Fruit fly (Drosophila melanogaster) whole organism, pupa: ENCODE results near the gene Pect.
A peak's percentile ranks its signal among the peaks of the same experiment; 100 is the strongest.

Source experiments
- CG10348 ChIP-seq: fragments of 200-800 bp; sonication (Bioruptor generic); IDR thresholded peaks from 2 replicates; pipeline ENCODE4 v1.3.6; 2022; ENCODE audit warnings: missing biosample characterization, missing genetic modification characterization
- CG12605 ChIP-seq: fragments of 200-800 bp; sonication (Bioruptor generic); IDR thresholded peaks from 2 replicates; pipeline ENCODE4 v1.3.6; 2022; ENCODE audit warnings: missing biosample characterization, missing genetic modification characterization
- CG13204 ChIP-seq: fragments of 200-800 bp; sonication (Bioruptor generic); optimal IDR thresholded peaks from 2 replicates; lab custom pipeline; 2018; ENCODE audit warnings: missing biosample characterization, mild to moderate bottlenecking, missing genetic modification characterization, moderate library complexity
- CG14655 ChIP-seq: fragments of 200-800 bp; sonication (Bioruptor generic); optimal IDR thresholded peaks from 3 replicates; lab custom pipeline; 2017; ENCODE audit warnings: mild to moderate bottlenecking, missing biosample characterization, missing genetic modification reagents, missing genetic modification characterization
- CG15710 ChIP-seq: fragments of 200-800 bp; sonication (Bioruptor generic); optimal IDR thresholded peaks from 2 replicates; lab custom pipeline; 2018; ENCODE audit warnings: missing biosample characterization, mild to moderate bottlenecking, missing genetic modification characterization, moderate library complexity
- CG17806 ChIP-seq: fragments of 200-800 bp; sonication (Bioruptor generic); optimal IDR thresholded peaks from 2 replicates; lab custom pipeline; 2018; ENCODE audit warnings: missing biosample characterization, mild to moderate bottlenecking, missing genetic modification characterization, moderate library complexity
- CG32121 ChIP-seq: fragments of 200-800 bp; sonication (Bioruptor generic); IDR thresholded peaks from 2 replicates; pipeline ENCODE4 v1.3.6; 2022; ENCODE audit warnings: missing biosample characterization, missing genetic modification characterization
- CG34367 ChIP-seq: fragments of 200-800 bp; sonication (Bioruptor generic); optimal IDR thresholded peaks from 2 replicates; lab custom pipeline; 2018; ENCODE audit warnings: missing biosample characterization, mild to moderate bottlenecking, missing genetic modification characterization
- CG4496 ChIP-seq: fragments of 200-800 bp; sonication (Bioruptor generic); IDR thresholded peaks from 3 replicates; pipeline ENCODE4 v1.3.6; 2022; ENCODE audit warnings: missing biosample characterization, missing genetic modification characterization
- CG8159 ChIP-seq: fragments of 200-800 bp; sonication (Bioruptor generic); optimal IDR thresholded peaks from 3 replicates; lab custom pipeline; 2018; ENCODE audit warnings: missing biosample characterization, mild to moderate bottlenecking, missing genetic modification characterization, moderate library complexity
- CG8301 ChIP-seq: fragments of 200-800 bp; sonication (Bioruptor generic); optimal IDR thresholded peaks from 2 replicates; lab custom pipeline; 2018; ENCODE audit warnings: missing biosample characterization, mild to moderate bottlenecking, missing genetic modification characterization
- CG9948 ChIP-seq: fragments of 200-800 bp; sonication (Bioruptor generic); optimal IDR thresholded peaks from 2 replicates; lab custom pipeline; 2018; ENCODE audit warnings: missing biosample characterization, mild to moderate bottlenecking, missing genetic modification characterization, moderate library complexity
- D1 ChIP-seq: fragments of 200-800 bp; sonication (Bioruptor generic); optimal IDR thresholded peaks from 2 replicates; lab custom pipeline; 2018; ENCODE audit warnings: missing biosample characterization, mild to moderate bottlenecking, missing genetic modification characterization, moderate library complexity
- EcR ChIP-seq: fragments of 200-800 bp; sonication (Bioruptor generic); optimal IDR thresholded peaks from 3 replicates; lab custom pipeline; 2019; ENCODE audit warnings: missing biosample characterization, missing genetic modification characterization, mild to moderate bottlenecking, moderate library complexity, missing genetic modification reagents
- Ets98B ChIP-seq: fragments of 200-800 bp; sonication (Bioruptor generic); IDR thresholded peaks from 2 replicates; pipeline ENCODE4 v1.3.6; 2022; ENCODE audit warnings: missing biosample characterization, missing genetic modification characterization
- Pif1A ChIP-seq: fragments of 200-800 bp; sonication (Bioruptor generic); optimal IDR thresholded peaks from 3 replicates; lab custom pipeline; 2016; ENCODE audit warnings: missing biosample characterization, missing genetic modification characterization
- Pif1B ChIP-seq: fragments of 200-800 bp; sonication (Bioruptor generic); optimal IDR thresholded peaks from 3 replicates; lab custom pipeline; 2016; ENCODE audit warnings: missing biosample characterization, missing genetic modification characterization
- Snoo ChIP-seq: fragments of 200-800 bp; sonication (Bioruptor generic); optimal IDR thresholded peaks from 3 replicates; lab custom pipeline; 2017; ENCODE audit warnings: missing biosample characterization, mild to moderate bottlenecking, missing genetic modification characterization, inconsistent platforms
- fd96Ca ChIP-seq: fragments of 200-800 bp; sonication (Bioruptor generic); IDR thresholded peaks from 3 replicates; pipeline ENCODE4 v1.3.6; 2022; ENCODE audit warnings: missing biosample characterization, missing genetic modification characterization
- gl ChIP-seq: fragments of 200-800 bp; sonication (Bioruptor generic); optimal IDR thresholded peaks from 2 replicates; lab custom pipeline; 2018; ENCODE audit warnings: missing biosample characterization, mild to moderate bottlenecking, missing genetic modification characterization
- rn ChIP-seq: fragments of 200-800 bp; sonication (Bioruptor generic); IDR thresholded peaks from 2 replicates; pipeline ENCODE4 v1.3.6; 2022; ENCODE audit warnings: missing biosample characterization, missing genetic modification characterization

Gene Pect

dm6 chr2L:13164994-13165801 lies 38.4 kb upstream of the Pect start, which contains the start of gene Sirt1:
Gene Sirt1, plus strand, starts transcription at chr2L:13165564.
- TF ChIP-seq CG32121 (GFP tag; lab: Robert Waterston, UW), result 0 out of 2 replicates have a peak, but pooled peaks have one; percentile 13
- TF ChIP-seq Snoo, result peak; percentile 82
- TF ChIP-seq CG9948, result peak; percentile 88
- no peak for TF ChIP-seq Pif1B (GFP tag; lab: Kevin White, UChicago)
- TF ChIP-seq gl (tag; lab: Kevin White, UChicago), result peak; percentile 29
- TF ChIP-seq CG12605, result no peak
- no peak for TF ChIP-seq CG10348 (GFP tag; lab: Robert Waterston, UW)
- peak; percentile 80 for TF ChIP-seq CG34367 (tag; lab: Kevin White, UChicago)
- peak; percentile 29 for TF ChIP-seq EcR (GFP tag; lab: Kevin White, UChicago)
- 0 out of 2 replicates have a peak, but pooled peaks have one; percentile 32 for TF ChIP-seq rn (GFP tag; lab: Robert Waterston, UW)
- TF ChIP-seq CG8159 (tag; lab: Kevin White, UChicago), result peak; percentile 91
- TF ChIP-seq CG14655 (GFP tag; lab: Kevin White, UChicago), result no peak
- TF ChIP-seq Ets98B, result peak; percentile 37; the same call in 1 of the 2 replicates
- TF ChIP-seq CG13204, result peak; percentile 23
- peak; percentile 78 for TF ChIP-seq CG17806 (tag; lab: Kevin White, UChicago)
- TF ChIP-seq CG15710 (tag; lab: Kevin White, UChicago), result peak; percentile 87
- TF ChIP-seq Pif1A (GFP tag; lab: Kevin White, UChicago), result peak; percentile 44
- TF ChIP-seq D1 (tag; lab: Kevin White, UChicago), result no peak
- 0 out of 3 replicates have a peak, but pooled peaks have one; percentile 45 for TF ChIP-seq fd96Ca
- TF ChIP-seq CG4496 (GFP tag; lab: Robert Waterston, UW), result peak; percentile 63
- TF ChIP-seq CG8301 (tag; lab: Kevin White, UChicago), result peak; percentile 81

- TF ChIP-seq CG12605 (peak; percentile 17; the same call in 1 of the 2 replicates), CG15710 (tag; lab: Kevin White, UChicago) (no peak), CG14655 (GFP tag; lab: Kevin White, UChicago) (no peak), Pif1A (GFP tag; lab: Kevin White, UChicago) (no peak)
These were observed 37.7 kb upstream of the Pect start, which contains the start of gene DnaJ-H for dm6 chr2L:13165802-13166347. Gene DnaJ-H, minus strand, starts transcription at chr2L:13166072.

- no peak for TF ChIP-seq CG32121 (GFP tag; lab: Robert Waterston, UW)
- TF ChIP-seq Pif1A (GFP tag; lab: Kevin White, UChicago), result no peak
- no peak for TF ChIP-seq CG12605
- no peak for TF ChIP-seq CG8159 (tag; lab: Kevin White, UChicago)
- TF ChIP-seq CG15710 (tag; lab: Kevin White, UChicago), result no peak
- no peak for TF ChIP-seq Ets98B
- TF ChIP-seq CG4496 (GFP tag; lab: Robert Waterston, UW), result no peak
- TF ChIP-seq CG13204, result no peak
- TF ChIP-seq gl (tag; lab: Kevin White, UChicago), result no peak
- no peak for TF ChIP-seq CG14655 (GFP tag; lab: Kevin White, UChicago)
- no peak for TF ChIP-seq Snoo
- no peak for TF ChIP-seq CG10348 (GFP tag; lab: Robert Waterston, UW)
- no peak for TF ChIP-seq CG34367 (tag; lab: Kevin White, UChicago)
- no peak for TF ChIP-seq rn (GFP tag; lab: Robert Waterston, UW)
- TF ChIP-seq Pif1B (GFP tag; lab: Kevin White, UChicago), result no peak
- TF ChIP-seq CG8301 (tag; lab: Kevin White, UChicago), result no peak
- no peak for TF ChIP-seq EcR (GFP tag; lab: Kevin White, UChicago)
- TF ChIP-seq fd96Ca, result no peak
- TF ChIP-seq D1 (tag; lab: Kevin White, UChicago), result no peak
These were observed 27.4 kb upstream of the Pect start, which contains the start of gene CG43925 for dm6 chr2L:13176123-13176522. Gene CG43925, plus strand, starts transcription at chr2L:13176423.

dm6 chr2L:13176701-13177249 lies 26.8 kb upstream of the Pect start, which contains the start of the genes Sfmbt and CG5439:
Gene Sfmbt, minus strand, starts transcription at chr2L:13176785.
Gene CG5439, plus strand, starts transcription at chr2L:13177150.
- TF ChIP-seq D1 (tag; lab: Kevin White, UChicago) (no peak), CG12605 (no peak), CG15710 (tag; lab: Kevin White, UChicago) (peak; percentile 68), CG4496 (GFP tag; lab: Robert Waterston, UW) (peak; percentile 43; the same call in 1 of the 3 replicates), CG8301 (tag; lab: Kevin White, UChicago) (no peak), CG9948 (peak; percentile 51), Ets98B (no peak), CG17806 (tag; lab: Kevin White, UChicago) (peak; percentile 53), CG14655 (GFP tag; lab: Kevin White, UChicago) (no peak), EcR (GFP tag; lab: Kevin White, UChicago) (no peak), CG34367 (tag; lab: Kevin White, UChicago) (peak; percentile 8), CG8159 (tag; lab: Kevin White, UChicago) (peak; percentile 62), Pif1A (GFP tag; lab: Kevin White, UChicago) (no peak), rn (GFP tag; lab: Robert Waterston, UW) (peak; percentile 39), gl (tag; lab: Kevin White, UChicago) (no peak), Pif1B (GFP tag; lab: Kevin White, UChicago) (no peak), CG32121 (GFP tag; lab: Robert Waterston, UW) (0 out of 2 replicates have a peak, but pooled peaks have one; percentile 23), Snoo (peak; percentile 71), CG13204 (no peak), CG10348 (GFP tag; lab: Robert Waterston, UW) (no peak), fd96Ca (peak; percentile 66; the same call in 2 of the 3 replicates)
- TF ChIP-seq, all 21 proteins: peak for 10
